Fruit fly (Drosophila melanogaster) Kc167 (cell line): ENCODE results near the gene Cpsf100.

Source experiments
- Myc ChIP-seq: fragments of >200 bp; optimal IDR thresholded peaks from 2 replicates; lab custom pipeline; 2017; ENCODE audit warnings: missing external identifiers
- Sin3A ChIP-seq: fragments of >200 bp; optimal IDR thresholded peaks from 2 replicates; lab custom pipeline; 2018; ENCODE audit warnings: missing external identifiers
- h ChIP-seq: fragments of >200 bp; optimal IDR thresholded peaks from 3 replicates; lab custom pipeline; 2018; ENCODE audit warnings: missing external identifiers
- insv ChIP-seq: fragments of >200 bp; optimal IDR thresholded peaks from 3 replicates; lab custom pipeline; 2018; ENCODE audit warnings: missing external identifiers
- psq ChIP-seq: fragments of >200 bp; optimal IDR thresholded peaks from 2 replicates; lab custom pipeline; 2017; ENCODE audit warnings: missing external identifiers
- ttk ChIP-seq: sonication (Bioruptor generic); optimal IDR thresholded peaks from 2 replicates; lab custom pipeline; 2017; ENCODE audit warnings: missing external identifiers

Cpsf100 gene

DNA sequence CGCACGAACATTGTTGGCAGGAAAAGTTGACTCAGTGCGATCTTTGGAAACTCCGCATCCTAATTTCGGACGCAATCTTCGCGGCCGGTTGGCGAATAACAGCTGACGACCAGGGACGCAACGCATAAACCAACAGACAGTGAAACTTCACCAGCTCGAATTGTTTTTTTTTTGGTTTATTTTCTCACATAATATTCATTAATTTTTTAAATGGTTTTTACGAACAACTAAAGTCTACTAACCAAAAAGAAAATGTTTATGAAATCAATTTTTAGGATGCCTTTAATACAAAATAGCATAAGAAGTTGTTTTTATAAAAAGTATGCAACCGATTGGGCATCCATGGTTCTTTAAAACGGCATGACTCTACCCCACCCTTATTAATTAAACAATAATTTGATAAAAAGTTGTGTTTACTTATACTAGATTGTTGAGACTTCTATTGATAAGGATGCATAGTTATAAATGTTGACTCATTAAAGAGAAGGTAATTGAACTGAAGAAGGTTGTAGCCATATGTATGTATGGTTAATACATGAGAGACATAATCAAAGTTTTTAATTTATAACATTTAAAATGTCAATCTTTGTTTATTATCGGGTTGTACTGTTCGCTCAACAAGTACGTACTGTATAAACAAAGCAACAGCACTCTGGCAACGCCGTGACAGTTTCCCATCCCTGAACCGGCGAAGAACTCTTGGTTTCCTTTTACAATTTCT, at the start of gene Cpsf100, which contains the start of gene beta4GalNAcTB:
TSS of gene Cpsf100 (plus strand) at position 665 of the 721 bp plus-strand sequence.
TSS of gene beta4GalNAcTB (minus strand) at position 100 of the 721 bp plus-strand sequence.
- TF ChIP-seq ttk (lab: Kevin White, UChicago) (no peak), h (lab: Kevin White, UChicago) (no peak), Myc (no peak)

DNA sequence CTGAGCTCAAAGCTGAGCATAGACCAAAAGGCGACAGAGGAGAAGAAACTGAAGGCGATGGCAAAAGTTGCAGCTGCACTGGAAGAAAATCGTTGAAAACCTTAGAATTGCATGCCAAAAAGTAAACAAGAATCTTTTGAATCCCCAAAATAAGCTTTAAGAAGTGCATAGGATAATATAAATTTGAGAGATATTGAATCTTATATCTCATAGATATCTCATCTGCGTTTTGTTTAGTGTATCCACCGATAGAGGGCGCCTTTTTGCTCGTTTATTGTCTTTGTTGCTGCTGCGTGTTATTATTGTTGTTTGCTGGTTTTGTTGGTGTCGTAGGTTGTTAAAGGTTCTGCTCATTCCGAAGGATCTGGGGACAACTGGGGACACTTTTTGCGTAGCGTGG, 48.5 kb upstream of the Cpsf100 start:
- no peak for TF ChIP-seq Myc
- no peak for TF ChIP-seq psq (lab: Kevin White, UChicago)

DNA sequence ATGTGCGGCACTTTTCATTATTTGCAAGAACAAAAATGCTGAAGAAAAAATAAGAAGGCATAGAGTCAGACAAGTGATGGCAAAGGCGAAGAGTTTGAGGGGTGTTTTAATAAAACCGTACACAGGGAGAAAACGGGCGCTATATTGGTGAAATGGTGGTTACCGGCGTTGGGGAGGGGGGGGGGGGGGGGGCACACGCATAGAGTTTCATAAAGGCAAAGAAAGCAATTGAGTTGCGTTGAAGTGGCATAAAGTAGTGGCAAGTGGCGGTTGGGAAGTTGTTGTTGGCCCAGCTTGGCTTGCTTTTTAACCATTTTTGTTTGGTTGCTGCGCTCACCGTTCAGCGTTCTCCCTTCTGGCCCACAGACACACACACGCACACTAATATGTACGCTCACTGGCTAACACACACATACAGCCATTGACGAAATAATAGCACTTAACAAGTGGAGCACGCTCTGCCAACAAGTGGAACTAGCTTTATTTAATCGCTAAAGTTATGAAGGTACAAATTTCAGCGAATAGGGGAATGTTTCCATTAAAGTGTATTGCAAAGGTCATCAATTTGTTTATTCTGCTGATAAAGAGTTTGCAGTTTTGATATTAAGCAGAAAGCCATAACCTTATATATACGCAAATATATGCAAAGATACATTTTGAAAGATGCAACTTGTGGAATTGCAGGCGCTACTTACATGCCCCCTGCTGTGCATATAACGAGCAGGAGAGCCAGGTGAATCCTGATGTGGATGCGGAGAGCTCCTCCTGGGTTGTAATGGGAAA, 46.6 kb upstream of the Cpsf100 start:
- TF ChIP-seq ttk (lab: Kevin White, UChicago) (no peak), Myc (no peak), psq (lab: Kevin White, UChicago) (no peak), Sin3A (no peak), h (lab: Kevin White, UChicago) (no peak), insv (no peak)

DNA sequence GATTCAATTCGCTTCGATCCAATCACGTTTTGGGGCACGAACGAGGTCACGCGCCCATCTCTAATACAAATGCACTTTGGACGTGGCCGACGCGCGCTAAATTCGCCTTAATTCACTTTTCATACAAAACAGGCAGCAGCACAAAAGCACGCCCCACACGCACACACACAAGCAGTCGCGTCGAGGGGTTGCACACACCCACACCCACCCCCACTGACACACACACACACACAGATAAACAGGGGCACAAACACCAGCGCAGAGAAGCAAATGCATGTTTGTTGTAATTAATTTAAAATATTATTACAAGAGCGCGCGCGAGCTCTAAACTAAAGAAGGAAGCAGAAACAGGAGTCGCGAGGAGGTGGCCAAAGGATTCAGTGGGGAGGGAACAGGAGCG, 45.0 kb upstream of the Cpsf100 start:
- TF ChIP-seq insv (no peak), Myc (no peak), psq (lab: Kevin White, UChicago) (no peak), ttk (lab: Kevin White, UChicago) (no peak), h (lab: Kevin White, UChicago) (no peak), Sin3A (no peak)

DNA sequence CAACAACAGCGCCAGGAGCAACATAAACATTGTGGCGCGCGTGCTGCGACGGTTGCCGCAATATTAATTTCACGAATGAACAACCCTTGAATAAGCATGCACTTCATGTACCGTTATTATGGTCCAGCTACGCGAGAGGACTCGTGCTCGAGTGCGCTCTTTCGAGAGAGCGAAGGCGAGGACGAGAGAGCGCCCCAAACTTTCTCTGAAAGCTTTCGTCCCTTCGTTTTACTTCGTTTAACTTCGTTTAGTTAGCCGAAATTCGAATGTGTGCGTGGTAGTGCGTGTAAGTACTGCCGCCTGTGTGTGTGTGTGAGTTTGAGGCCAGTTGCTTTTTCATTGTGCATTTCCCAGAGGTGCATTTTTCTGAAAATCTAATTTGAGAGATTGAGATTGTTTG, 43.7 kb upstream of the Cpsf100 start:
- TF ChIP-seq h (lab: Kevin White, UChicago) (no peak), insv (no peak), Myc (no peak), psq (lab: Kevin White, UChicago) (no peak), ttk (lab: Kevin White, UChicago) (no peak), Sin3A (no peak)

DNA sequence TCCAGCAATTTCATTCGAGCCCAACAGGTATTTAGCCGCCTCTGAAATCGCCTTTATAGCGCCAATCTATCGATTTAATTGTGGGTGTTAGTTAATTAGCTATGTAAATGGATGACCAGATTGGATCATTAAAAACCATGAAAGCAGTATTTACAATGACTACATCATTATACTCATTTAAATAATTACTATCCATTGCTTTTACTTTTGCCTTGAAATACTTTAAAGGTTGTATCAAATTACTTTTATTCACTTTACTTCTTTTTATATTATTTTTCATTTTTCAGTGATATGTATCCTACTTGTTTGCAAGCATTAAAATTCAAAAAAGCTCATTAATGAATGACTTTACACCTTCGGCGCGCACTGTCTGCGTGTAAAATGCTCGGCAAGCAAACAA, 35.4 kb upstream of the Cpsf100 start:
- TF ChIP-seq psq (lab: Kevin White, UChicago) (no peak), Myc (no peak), Sin3A (no peak), h (lab: Kevin White, UChicago) (no peak), ttk (lab: Kevin White, UChicago) (no peak), insv (no peak)

DNA sequence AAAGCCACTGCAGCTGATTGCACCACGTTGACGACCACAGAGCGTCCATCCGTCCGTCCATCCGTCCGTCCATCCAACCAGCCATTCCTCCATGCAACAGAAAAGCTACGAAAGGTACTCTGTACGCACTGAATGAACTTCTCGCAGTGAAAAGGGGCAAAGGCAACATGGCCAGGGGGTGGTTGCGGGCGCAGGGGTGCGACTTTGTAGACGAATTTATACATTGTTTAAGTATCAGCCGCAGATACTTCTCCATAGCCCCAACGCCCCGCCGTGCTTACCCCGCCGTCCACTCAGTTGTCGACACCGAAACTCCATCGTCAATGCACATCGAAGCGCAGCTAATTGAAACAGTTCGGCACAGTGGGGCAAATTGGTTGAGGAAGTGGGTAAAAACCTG, 34.4 kb upstream of the Cpsf100 start:
- TF ChIP-seq Myc = no peak
- no peak for TF ChIP-seq insv
- no peak for TF ChIP-seq Sin3A
- TF ChIP-seq psq (lab: Kevin White, UChicago) = no peak
- TF ChIP-seq ttk (lab: Kevin White, UChicago) = no peak
- no peak for TF ChIP-seq h (lab: Kevin White, UChicago)

DNA sequence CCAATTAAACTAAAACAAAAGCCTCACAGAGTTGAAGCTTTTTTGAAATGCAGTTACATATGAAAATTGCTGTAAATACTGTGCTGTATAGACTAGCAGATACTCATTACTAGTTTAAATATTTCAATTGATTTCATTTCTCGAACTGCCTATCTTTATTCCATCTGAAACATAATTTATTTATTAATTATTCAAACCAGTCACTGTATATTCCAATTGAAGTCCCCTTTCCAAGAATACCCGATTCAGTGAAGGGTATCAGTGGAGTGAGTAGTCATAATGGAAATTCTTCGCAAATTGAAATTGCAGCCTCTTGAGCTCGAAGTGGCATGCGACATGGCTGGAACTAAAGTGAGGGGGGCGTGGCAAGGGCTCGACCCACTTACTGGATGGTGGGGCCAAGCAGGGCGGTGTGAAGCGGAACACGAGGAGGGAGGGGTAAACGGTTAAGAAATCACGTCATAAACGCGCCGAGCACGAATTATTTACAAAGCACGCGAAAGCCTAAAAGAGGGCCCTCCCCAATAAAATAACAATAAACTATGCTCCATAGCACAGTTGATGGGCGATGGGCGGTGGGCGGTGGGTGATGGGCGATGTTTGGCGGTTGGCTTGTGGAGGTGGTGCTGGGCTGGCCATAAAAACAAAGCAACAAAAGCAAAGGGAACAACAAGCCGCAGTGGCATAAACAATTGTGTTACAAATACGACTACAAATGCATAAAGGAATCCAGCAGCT, 29.3 kb upstream of the Cpsf100 start:
- TF ChIP-seq h (lab: Kevin White, UChicago) = no peak
- TF ChIP-seq insv = no peak
- no peak for TF ChIP-seq ttk (lab: Kevin White, UChicago)
- no peak for TF ChIP-seq Myc
- no peak for TF ChIP-seq Sin3A
- TF ChIP-seq psq (lab: Kevin White, UChicago) = no peak

DNA sequence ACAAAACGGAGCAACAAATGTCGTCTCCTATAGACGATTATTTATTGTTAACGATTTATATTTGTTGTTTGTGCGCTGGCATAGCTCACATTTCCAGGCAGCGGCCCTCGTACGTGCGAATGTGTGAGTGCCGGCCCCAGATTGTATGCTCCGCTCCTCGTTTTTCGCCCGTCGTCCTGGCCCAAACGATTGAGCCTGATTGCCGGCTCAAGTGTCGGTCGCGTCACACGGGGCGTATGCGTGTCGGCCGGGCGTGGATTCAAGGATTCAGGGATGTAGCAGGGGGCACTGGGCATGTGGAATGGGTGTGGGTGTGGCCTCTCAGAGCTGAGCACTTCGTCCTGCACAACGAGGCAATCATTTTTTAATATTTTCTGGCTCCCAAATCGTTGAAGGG, 28.8 kb upstream of the Cpsf100 start:
- TF ChIP-seq ttk (lab: Kevin White, UChicago) (no peak), psq (lab: Kevin White, UChicago) (no peak), Myc (no peak), h (lab: Kevin White, UChicago) (no peak), insv (no peak), Sin3A (no peak)

DNA sequence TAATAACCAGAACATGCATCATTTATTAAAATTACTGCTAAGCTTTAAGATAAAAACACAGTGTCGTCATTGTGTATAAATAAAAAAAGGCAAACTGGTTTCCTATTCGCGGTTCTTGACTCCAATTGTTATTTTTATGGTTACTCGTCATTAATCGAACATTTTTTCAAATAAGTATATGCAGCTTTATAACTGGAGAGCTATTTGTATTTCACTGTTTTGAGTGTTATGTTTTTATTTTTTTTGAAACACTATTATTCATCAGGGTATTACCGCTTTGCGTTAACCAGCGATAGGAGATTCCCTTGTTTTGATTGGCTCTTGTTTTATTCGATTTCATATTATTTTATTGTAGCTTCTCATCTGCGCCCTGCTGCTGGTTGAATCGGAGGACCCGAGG, 23.2 kb upstream of the Cpsf100 start:
- TF ChIP-seq insv = no peak
- TF ChIP-seq Myc = no peak
- no peak for TF ChIP-seq Sin3A
- TF ChIP-seq ttk (lab: Kevin White, UChicago) = no peak
- TF ChIP-seq h (lab: Kevin White, UChicago) = no peak
- TF ChIP-seq psq (lab: Kevin White, UChicago) = no peak

DNA sequence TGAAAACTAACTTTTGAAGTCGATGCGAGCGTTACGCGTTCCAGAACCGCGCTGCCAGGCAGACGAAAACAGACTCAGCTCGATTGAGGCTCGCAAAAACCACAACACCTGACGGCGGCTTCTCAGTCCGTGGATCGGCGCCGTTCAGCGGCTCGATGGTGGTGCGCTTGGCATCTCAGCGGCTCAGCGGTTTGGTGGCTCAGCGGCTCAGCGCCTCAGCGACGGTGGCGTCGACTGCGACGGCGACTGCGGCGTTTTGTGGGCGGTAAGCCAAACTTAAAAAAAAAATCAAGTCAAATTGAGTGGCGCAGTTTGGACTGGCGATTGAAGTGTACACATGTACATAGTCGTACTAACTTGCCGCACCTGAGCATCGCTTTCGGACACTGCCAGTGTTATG, 14.0 kb upstream of the Cpsf100 start, which contains the start of gene wat:
TSS of gene wat (minus strand) at position 41 of the 400 bp plus-strand sequence.
- TF ChIP-seq Myc (no peak), ttk (lab: Kevin White, UChicago) (no peak), h (lab: Kevin White, UChicago) (no peak), psq (lab: Kevin White, UChicago) (no peak), insv (no peak), Sin3A (no peak)

DNA sequence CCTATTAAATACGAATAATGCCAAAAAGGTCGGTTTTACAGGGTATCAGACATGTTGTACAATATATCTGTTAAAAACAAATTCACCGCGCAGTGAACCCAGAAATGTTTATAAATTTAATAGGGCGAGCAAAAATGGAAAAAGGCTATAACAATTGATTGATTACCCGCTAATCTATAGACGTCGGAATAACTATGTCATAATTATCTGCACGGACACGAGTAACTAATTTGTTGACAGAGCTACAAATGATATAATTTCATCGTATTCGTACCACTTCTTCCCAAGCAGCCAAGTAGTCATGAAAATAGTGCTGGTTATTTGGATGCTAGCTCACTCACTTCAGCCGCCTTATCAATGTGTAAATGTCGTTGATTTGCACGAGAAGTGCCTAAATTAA, 9.7 kb upstream of the Cpsf100 start, which contains the start of gene CG14518:
TSS of gene CG14518 (plus strand) at position 301 of the 400 bp plus-strand sequence.
- TF ChIP-seq h (lab: Kevin White, UChicago) = no peak
- no peak for TF ChIP-seq psq (lab: Kevin White, UChicago)
- no peak for TF ChIP-seq ttk (lab: Kevin White, UChicago)
- no peak for TF ChIP-seq Myc
- TF ChIP-seq Sin3A = no peak
- TF ChIP-seq insv = no peak
